Worm (Caenorhabditis elegans) whole organism, young adult: ENCODE results near the gene T05C12.15.
A peak's percentile ranks its signal among the peaks of the same experiment; 100 is the strongest.

Source experiments
- B0261.1 ChIP-seq: sonication (generic microtip); optimal IDR thresholded peaks from 2 replicates; lab custom pipeline; 2016; ENCODE audit warnings: mild to moderate bottlenecking, missing genetic modification characterization, moderate library complexity, missing compliant biosample characterization
- D2030.7 ChIP-seq: fragments of 200-800 bp; sonication (Bioruptor generic); IDR thresholded peaks from 2 replicates; pipeline ENCODE4 v1.3.6; 2022; ENCODE audit warnings: missing genetic modification reagents, missing genetic modification characterization, missing compliant biosample characterization
- F23B12.7 ChIP-seq: sonication (generic microtip); optimal IDR thresholded peaks from 2 replicates; lab custom pipeline; 2017; ENCODE audit warnings: missing genetic modification characterization, mild to moderate bottlenecking, missing compliant biosample characterization, antibody characterized with exemption, moderate library complexity; ENCODE audit not compliant: insufficient read depth
- F33H1.4 ChIP-seq: fragments of 200-800 bp; sonication (Bioruptor generic); IDR thresholded peaks from 2 replicates; pipeline ENCODE4 v1.3.6; 2022; ENCODE audit warnings: missing genetic modification reagents, missing genetic modification characterization, missing compliant biosample characterization
- K11D2.4 ChIP-seq: fragments of 200-800 bp; sonication (Bioruptor generic); IDR thresholded peaks from 2 replicates; pipeline ENCODE4 v1.3.6; 2022; ENCODE audit warnings: missing genetic modification reagents, missing genetic modification characterization, missing compliant biosample characterization
- T07F8.4 ChIP-seq: sonication (generic microtip); optimal IDR thresholded peaks from 2 replicates; lab custom pipeline; 2016; ENCODE audit warnings: mild to moderate bottlenecking, missing genetic modification characterization, moderate library complexity, missing compliant biosample characterization
- Y53F4B.3 ChIP-seq: fragments of 200-800 bp; sonication (Bioruptor generic); IDR thresholded peaks from 2 replicates; pipeline ENCODE4 v1.3.6; 2022; ENCODE audit warnings: missing genetic modification reagents, missing genetic modification characterization, missing compliant biosample characterization
- Y53G8AR.9 ChIP-seq: fragments of 200-800 bp; sonication (Bioruptor generic); conservative IDR thresholded peaks from 2 replicates; pipeline ENCODE4 v1.3.6; 2022; ENCODE audit warnings: missing genetic modification reagents, missing genetic modification characterization, missing compliant biosample characterization
- Y56A3A.18 ChIP-seq: fragments of 200-800 bp; sonication (Bioruptor generic); IDR thresholded peaks from 2 replicates; pipeline ENCODE4 v1.3.6; 2022; ENCODE audit warnings: missing genetic modification reagents, missing genetic modification characterization, missing compliant biosample characterization
- Y79H2A.3 ChIP-seq: fragments of 200-800 bp; sonication (Bioruptor generic); conservative IDR thresholded peaks from 2 replicates; pipeline ENCODE4 v1.3.6; 2022; ENCODE audit warnings: missing genetic modification reagents, missing genetic modification characterization, missing compliant biosample characterization
- ZK185.1 ChIP-seq: sonication (generic microtip); optimal IDR thresholded peaks from 2 replicates; lab custom pipeline; 2016; ENCODE audit warnings: mild to moderate bottlenecking, missing genetic modification characterization, missing compliant biosample characterization; ENCODE audit not compliant: poor library complexity, severe bottlenecking
- attf-3 ChIP-seq: fragments of 200-800 bp; sonication (Bioruptor generic); conservative IDR thresholded peaks from 2 replicates; pipeline ENCODE4 v1.3.6; 2022; ENCODE audit warnings: missing genetic modification reagents, missing genetic modification characterization, missing compliant biosample characterization
- attf-5 ChIP-seq: fragments of 200-800 bp; sonication (Bioruptor generic); optimal IDR thresholded peaks from 2 replicates; lab custom pipeline; 2018; ENCODE audit warnings: mild to moderate bottlenecking, missing genetic modification characterization, missing compliant biosample characterization
- cebp-1 ChIP-seq, 2 experiments: fragments of 200-800 bp in 1 of 2; sonication (Bioruptor generic) in 1 of 2; sonication (generic microtip) in 1 of 2; IDR thresholded peaks in 1 of 2; optimal IDR thresholded peaks in 1 of 2; 2 replicates each; pipeline versions ENCODE4 v1.3.6 to Lab custom; 2017 to 2022; ENCODE audit warnings: missing compliant biosample characterization in 2 of 2, missing genetic modification characterization in 2 of 2, mild to moderate bottlenecking in 1 of 2, missing genetic modification reagents in 1 of 2, moderate library complexity in 1 of 2
- ceh-91 ChIP-seq: fragments of 200-800 bp; sonication (Bioruptor generic); IDR thresholded peaks from 2 replicates; pipeline ENCODE4 v1.3.6; 2022; ENCODE audit warnings: missing genetic modification reagents, missing genetic modification characterization, missing compliant biosample characterization
- dox-1 ChIP-seq: fragments of 200-800 bp; sonication (Bioruptor generic); IDR thresholded peaks from 2 replicates; pipeline ENCODE4 v1.3.6; 2022; ENCODE audit warnings: missing genetic modification reagents, missing genetic modification characterization, missing compliant biosample characterization
- dpl-1 ChIP-seq: fragments of 150-350 bp; optimal IDR thresholded peaks from 2 replicates; lab custom pipeline; 2014; ENCODE audit warnings: missing biosample characterization, missing genetic modification reagents, missing genetic modification characterization
- efl-1 ChIP-seq: fragments of 150-350 bp; optimal IDR thresholded peaks from 2 replicates; lab custom pipeline; 2014; ENCODE audit warnings: missing biosample characterization, missing genetic modification reagents, missing genetic modification characterization
- egl-18 ChIP-seq: fragments of 200-800 bp; sonication (Bioruptor generic); IDR thresholded peaks from 2 replicates; pipeline ENCODE4 v1.3.6; 2022; ENCODE audit warnings: missing genetic modification reagents, missing genetic modification characterization, missing compliant biosample characterization
- egrh-3 ChIP-seq: fragments of 200-800 bp; sonication (Bioruptor generic); IDR thresholded peaks from 2 replicates; pipeline ENCODE4 v1.3.6; 2022; ENCODE audit warnings: missing genetic modification reagents, missing genetic modification characterization, missing compliant biosample characterization
- him-1 ChIP-seq: sonication (generic microtip); optimal IDR thresholded peaks from 2 replicates; lab custom pipeline; 2016; ENCODE audit warnings: missing genotype, missing genetic modification reagents, missing genetic modification characterization, missing compliant biosample characterization
- lin-35 ChIP-seq, 3 experiments: fragments of 150-350 bp in 2 of 3; sonication (generic microtip) in 1 of 3; optimal IDR thresholded peaks; 2 replicates each; lab custom pipeline; 2014 to 2018; ENCODE audit warnings: missing biosample characterization in 3 of 3, missing genetic modification characterization in 3 of 3, missing genetic modification reagents in 3 of 3
- lsl-1 ChIP-seq: fragments of 200-800 bp; sonication (Bioruptor generic); optimal IDR thresholded peaks from 2 replicates; lab custom pipeline; 2018; ENCODE audit warnings: mild to moderate bottlenecking, missing genetic modification characterization, moderate library complexity, missing compliant biosample characterization
- madf-3 ChIP-seq: fragments of 200-800 bp; sonication (Bioruptor generic); IDR thresholded peaks from 2 replicates; pipeline ENCODE4 v1.3.6; 2022; ENCODE audit warnings: missing genetic modification reagents, missing genetic modification characterization, missing compliant biosample characterization
- madf-6 ChIP-seq: fragments of 200-800 bp; sonication (Bioruptor generic); IDR thresholded peaks from 2 replicates; pipeline ENCODE4 v1.3.6; 2022; ENCODE audit warnings: missing genetic modification reagents, missing genetic modification characterization, missing compliant biosample characterization
- madf-8 ChIP-seq: fragments of 200-800 bp; sonication (Bioruptor generic); conservative IDR thresholded peaks from 2 replicates; pipeline ENCODE4 v1.3.6; 2022; ENCODE audit warnings: missing genetic modification reagents, missing genetic modification characterization, missing compliant biosample characterization
- mes-4 ChIP-seq: sonication (generic microtip); optimal IDR thresholded peaks from 2 replicates; lab custom pipeline; 2016; ENCODE audit warnings: missing genotype, missing genetic modification characterization, missing compliant biosample characterization
- nfyb-1 ChIP-seq: fragments of 200-800 bp; sonication (Bioruptor generic); IDR thresholded peaks from 2 replicates; pipeline ENCODE4 v1.3.6; 2022; ENCODE audit warnings: missing genetic modification reagents, missing genetic modification characterization, missing compliant biosample characterization
- nhr-120 ChIP-seq: fragments of 200-800 bp; sonication (Bioruptor generic); IDR thresholded peaks from 2 replicates; pipeline ENCODE4 v1.3.6; 2022; ENCODE audit warnings: missing genetic modification characterization, missing compliant biosample characterization
- rcor-1 ChIP-seq: fragments of 200-800 bp; sonication (Bioruptor generic); IDR thresholded peaks from 2 replicates; pipeline ENCODE4 v1.3.6; 2022; ENCODE audit warnings: missing genetic modification reagents, missing genetic modification characterization, missing compliant biosample characterization
- repo-1 ChIP-seq: sonication (generic microtip); optimal IDR thresholded peaks from 2 replicates; lab custom pipeline; 2017; ENCODE audit warnings: mild to moderate bottlenecking, missing genetic modification characterization, missing compliant biosample characterization
- rpc-1 ChIP-seq, 2 experiments: fragments of 150-350 bp in 1 of 2; sonication (generic microtip) in 1 of 2; optimal IDR thresholded peaks; 2 replicates each; lab custom pipeline; 2014 to 2018; ENCODE audit warnings: missing biosample characterization in 1 of 2, missing genetic modification characterization in 1 of 2, missing genetic modification reagents in 1 of 2, missing genotype in 1 of 2
- sea-2 ChIP-seq: fragments of 200-800 bp; sonication (Bioruptor generic); IDR thresholded peaks from 2 replicates; pipeline ENCODE4 v1.3.6; 2022; ENCODE audit warnings: missing genetic modification characterization, missing compliant biosample characterization
- snpc-1.3 ChIP-seq: sonication (generic microtip); optimal IDR thresholded peaks from 2 replicates; lab custom pipeline; 2017; ENCODE audit warnings: missing genetic modification characterization, mild to moderate bottlenecking, missing compliant biosample characterization, antibody characterized with exemption, moderate library complexity, missing genotype, missing genetic modification reagents; ENCODE audit not compliant: insufficient read depth
- snpc-3.4 ChIP-seq: sonication (generic microtip); optimal IDR thresholded peaks from 2 replicates; lab custom pipeline; 2017; ENCODE audit warnings: missing genetic modification characterization, mild to moderate bottlenecking, missing compliant biosample characterization, antibody characterized with exemption, moderate library complexity, missing genotype, missing genetic modification reagents
- snpc-4 ChIP-seq, 5 experiments: fragments of 150-350 bp in 1 of 5; sonication (generic microtip) in 4 of 5; optimal IDR thresholded peaks; 2 replicates each; lab custom pipeline; 2014 to 2018; ENCODE audit warnings: missing genetic modification characterization in 5 of 5, missing biosample characterization in 3 of 5, antibody characterized with exemption in 2 of 5, mild to moderate bottlenecking in 2 of 5, missing compliant biosample characterization in 2 of 5, missing genotype in 2 of 5, moderate library complexity in 2 of 5, missing genetic modification reagents in 1 of 5
- tbx-9 ChIP-seq: sonication (generic microtip); optimal IDR thresholded peaks from 2 replicates; lab custom pipeline; 2016; ENCODE audit warnings: borderline replicate concordance, missing genetic modification characterization, inconsistent platforms, missing compliant biosample characterization
- unc-62 ChIP-seq: fragments of 150-350 bp; optimal IDR thresholded peaks from 2 replicates; lab custom pipeline; 2014; ENCODE audit warnings: missing biosample characterization, missing genetic modification reagents, missing genetic modification characterization
- xnd-1 ChIP-seq: sonication (generic microtip); optimal IDR thresholded peaks from 2 replicates; lab custom pipeline; 2016; ENCODE audit warnings: missing genotype, missing genetic modification reagents, missing genetic modification characterization, missing compliant biosample characterization
- ztf-18 ChIP-seq: sonication (generic microtip); optimal IDR thresholded peaks from 2 replicates; lab custom pipeline; 2016; ENCODE audit warnings: missing genotype, mild to moderate bottlenecking, missing genetic modification characterization, missing compliant biosample characterization

The T05C12.15 gene

DNA sequence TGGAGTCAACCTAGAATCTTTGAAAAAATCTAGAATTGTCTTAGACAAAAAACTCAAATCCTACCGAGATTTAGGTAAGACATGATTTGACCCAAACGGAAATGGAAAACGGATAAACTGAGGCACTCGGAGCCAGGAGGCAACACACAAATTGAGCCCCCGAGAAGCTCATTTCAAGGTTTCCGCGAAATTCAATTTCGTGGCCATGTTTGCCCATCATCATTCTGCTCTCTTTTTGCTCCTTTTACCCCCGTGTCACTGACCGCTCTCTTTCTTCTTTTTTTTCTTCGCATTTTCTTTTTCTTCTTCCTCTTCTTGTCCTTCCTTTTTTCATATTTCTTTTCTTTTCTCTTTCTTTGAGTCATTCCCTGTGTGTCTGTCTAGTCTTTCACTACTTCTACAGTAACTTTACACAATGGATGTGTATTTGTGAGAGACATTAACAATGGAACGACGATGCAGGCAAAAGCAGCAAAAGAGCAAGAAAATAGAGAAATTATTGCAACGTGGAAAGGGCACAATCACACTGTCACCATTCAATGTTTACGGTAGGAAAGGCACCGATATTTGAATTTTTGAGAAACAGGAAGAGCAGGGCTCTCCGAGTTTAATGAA lies 16.6 kb upstream of the T05C12.15 start:
- TF ChIP-seq T07F8.4 (tag; lab: Kevin White, UChicago) (no peak), egrh-3 (GFP tag; lab: Robert Waterston, UW) (no peak), rpc-1 (optimal IDR thresholded peaks at IDR 0.05; lab: Kevin White, UChicago) (no peak), rpc-1 (tag; optimal IDR thresholded peaks at IDR 0.05; lab: Kevin White, UChicago) (no peak), F33H1.4 (GFP tag; lab: Robert Waterston, UW) (no peak), madf-6 (GFP tag; lab: Robert Waterston, UW) (no peak), snpc-3.4 (no peak)

ce11 chrII:8156845-8157373 lies 12.5 kb upstream of the T05C12.15 start, which contains the start of the genes tub-1 and tmem-138:
Gene tub-1, minus strand, starts transcription at chrII:8156945.
Gene tmem-138, plus strand, starts transcription at chrII:8157323.
- TF ChIP-seq mes-4 (tag; lab: Kevin White, UChicago), result no peak
- TF ChIP-seq rpc-1 (optimal IDR thresholded peaks at IDR 0.05; lab: Kevin White, UChicago), result no peak
- no peak for TF ChIP-seq rpc-1 (tag; optimal IDR thresholded peaks at IDR 0.05; lab: Kevin White, UChicago)
- TF ChIP-seq ZK185.1, result no peak
- TF ChIP-seq nfyb-1, result no peak
- no peak for TF ChIP-seq unc-62 (GFP tag; lab: Kevin White, UChicago)
- TF ChIP-seq Y79H2A.3 (GFP tag; lab: Robert Waterston, UW), result no peak
- TF ChIP-seq madf-3, result no peak
- no peak for TF ChIP-seq K11D2.4
- no peak for TF ChIP-seq Y53F4B.3 (GFP tag; lab: Robert Waterston, UW)
- TF ChIP-seq tbx-9, result no peak
- no peak for TF ChIP-seq him-1 (tag; lab: Kevin White, UChicago)
- TF ChIP-seq F23B12.7, result no peak
- TF ChIP-seq rcor-1 (GFP tag; lab: Robert Waterston, UW), result no peak
- no peak for TF ChIP-seq cebp-1 (GFP tag; IDR thresholded peaks at IDR 0.05; lab: Robert Waterston, UW)
- TF ChIP-seq cebp-1 (tag; optimal IDR thresholded peaks at IDR 0.05; lab: Kevin White, UChicago), result no peak

DNA sequence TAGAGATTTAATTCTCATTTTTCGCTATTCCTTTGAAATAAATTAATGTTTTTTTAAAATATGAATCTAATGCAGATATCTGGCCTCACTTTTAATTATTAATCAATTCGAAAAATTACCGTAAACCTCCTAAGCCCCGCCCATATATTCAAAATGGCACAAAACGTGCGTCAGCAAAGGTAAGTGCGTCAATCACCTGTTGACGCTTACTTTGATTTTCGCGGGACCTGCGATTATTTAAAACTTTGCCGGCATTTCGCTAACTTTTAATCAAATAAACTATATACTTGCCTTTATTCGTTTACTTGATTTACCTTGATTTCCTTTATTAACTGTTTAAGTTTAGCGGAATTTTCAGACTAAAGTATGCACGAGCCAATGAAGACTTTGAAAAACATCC lies 11.4 kb upstream of the T05C12.15 start, which contains the start of gene pch-2:
TSS of gene pch-2 (plus strand) at position 359 of the 400 bp plus-strand sequence.
- TF ChIP-seq F33H1.4 (GFP tag; lab: Robert Waterston, UW), result peak; percentile 52; the same call in 1 of the 2 replicates
- TF ChIP-seq Y53G8AR.9 (GFP tag; lab: Robert Waterston, UW), result peak; percentile 51; the same call in 1 of the 2 replicates
- no peak for TF ChIP-seq B0261.1 (tag; lab: Kevin White, UChicago)
- peak; percentile 51 for TF ChIP-seq lsl-1 (GFP tag; lab: Kevin White, UChicago)
- TF ChIP-seq xnd-1 (tag; lab: Kevin White, UChicago), result peak; percentile 13
- peak in 1 of 3 experiments; percentile 14 for TF ChIP-seq lin-35 (GFP tag; optimal IDR thresholded peaks at IDR 0.05; lab: Kevin White, UChicago)
- no peak for TF ChIP-seq repo-1 (tag; lab: Kevin White, UChicago)
- TF ChIP-seq dpl-1 (GFP tag; lab: Kevin White, UChicago), result peak; percentile 58
- no peak for TF ChIP-seq sea-2 (GFP tag; lab: Robert Waterston, UW)
- TF ChIP-seq snpc-1.3 (tag; lab: Kevin White, UChicago), result peak; percentile 11
- peak; percentile 83 for TF ChIP-seq efl-1 (GFP tag; lab: Kevin White, UChicago)
- TF ChIP-seq madf-8 (GFP tag; lab: Robert Waterston, UW), result peak; percentile 54; the same call in 1 of the 2 replicates
- TF ChIP-seq attf-5 (GFP tag; lab: Kevin White, UChicago), result peak; percentile 69
- peak; percentile 92 for TF ChIP-seq ztf-18
- TF ChIP-seq D2030.7 (GFP tag; lab: Robert Waterston, UW), result peak; percentile 40; the same call in 1 of the 2 replicates
- TF ChIP-seq nhr-120 (GFP tag; lab: Robert Waterston, UW), result no peak
- TF ChIP-seq him-1 (tag; lab: Kevin White, UChicago), result no peak
- TF ChIP-seq ZK185.1, result peak; percentile 3
- TF ChIP-seq attf-3, result peak; percentile 61
- TF ChIP-seq snpc-4 (GFP tag; optimal IDR thresholded peaks at IDR 0.05; lab: Kevin White, UChicago), result no peak
- TF ChIP-seq snpc-4 (tag; optimal IDR thresholded peaks at IDR 0.05; lab: Kevin White, UChicago), result peak in 1 of 4 experiments; percentile 50
- TF ChIP-seq ceh-91 (GFP tag; lab: Robert Waterston, UW), result peak; percentile 15; the same call in 1 of the 2 replicates
- TF ChIP-seq madf-6 (GFP tag; lab: Robert Waterston, UW), result peak; percentile 79
- TF ChIP-seq Y56A3A.18 (GFP tag; lab: Robert Waterston, UW), result no peak
- TF ChIP-seq dox-1 (GFP tag; lab: Robert Waterston, UW), result peak; percentile 72
- TF ChIP-seq egl-18 (GFP tag; lab: Robert Waterston, UW), result no peak
